Worm (Caenorhabditis elegans) whole organism, mixed stage, embryonic: Measurements from ENCODE around the gene K09H11.4.

Experiments used
- elt-1 ChIP-seq: sonication (generic microtip); optimal IDR thresholded peaks from 2 replicates; lab custom pipeline; 2017; ENCODE audit warnings: missing genetic modification characterization, mild to moderate bottlenecking, missing compliant biosample characterization, antibody characterized with exemption, moderate library complexity, borderline replicate concordance; ENCODE audit not compliant: insufficient read depth
- hlh-1 ChIP-seq: fragments of 150-350 bp; optimal IDR thresholded peaks from 2 replicates; lab custom pipeline; 2014; ENCODE audit warnings: missing biosample characterization, missing genetic modification reagents, missing genetic modification characterization
- lin-13 ChIP-seq: fragments of 150-350 bp; optimal IDR thresholded peaks from 2 replicates; lab custom pipeline; 2014; ENCODE audit warnings: missing biosample characterization, missing genetic modification characterization
- nhr-2 ChIP-seq: fragments of 150-350 bp; optimal IDR thresholded peaks from 2 replicates; lab custom pipeline; 2014; ENCODE audit warnings: missing biosample characterization, missing genetic modification characterization
- nhr-76 ChIP-seq: sonication (generic microtip); optimal IDR thresholded peaks from 2 replicates; lab custom pipeline; 2017; ENCODE audit warnings: missing biosample characterization, missing genetic modification characterization
- pha-4 ChIP-seq: fragments of 150-350 bp; optimal IDR thresholded peaks from 2 replicates; lab custom pipeline; 2018; ENCODE audit warnings: missing biosample characterization, missing genetic modification reagents, missing genetic modification characterization
- snpc-4 ChIP-seq: fragments of 150-350 bp; optimal IDR thresholded peaks from 2 replicates; lab custom pipeline; 2014; ENCODE audit warnings: missing biosample characterization, missing genetic modification characterization
- sptf-1 ChIP-seq: sonication (generic microtip); optimal IDR thresholded peaks from 2 replicates; lab custom pipeline; 2017; ENCODE audit warnings: mild to moderate bottlenecking, missing genetic modification characterization, moderate library complexity, missing compliant biosample characterization
- unc-39 ChIP-seq: fragments of 150-350 bp; optimal IDR thresholded peaks from 2 replicates; lab custom pipeline; 2014; ENCODE audit warnings: missing biosample characterization, missing genetic modification characterization
- unc-62 ChIP-seq: fragments of 150-350 bp; optimal IDR thresholded peaks from 2 replicates; lab custom pipeline; 2014; ENCODE audit warnings: missing biosample characterization, missing genetic modification reagents, missing genetic modification characterization
- zip-8 ChIP-seq: fragments of 150-350 bp; optimal IDR thresholded peaks from 2 replicates; lab custom pipeline; 2014; ENCODE audit warnings: missing biosample characterization, missing genetic modification characterization
- ztf-11 ChIP-seq: fragments of 150-350 bp; optimal IDR thresholded peaks from 2 replicates; lab custom pipeline; 2014; ENCODE audit warnings: missing biosample characterization, missing genetic modification characterization

DNA sequence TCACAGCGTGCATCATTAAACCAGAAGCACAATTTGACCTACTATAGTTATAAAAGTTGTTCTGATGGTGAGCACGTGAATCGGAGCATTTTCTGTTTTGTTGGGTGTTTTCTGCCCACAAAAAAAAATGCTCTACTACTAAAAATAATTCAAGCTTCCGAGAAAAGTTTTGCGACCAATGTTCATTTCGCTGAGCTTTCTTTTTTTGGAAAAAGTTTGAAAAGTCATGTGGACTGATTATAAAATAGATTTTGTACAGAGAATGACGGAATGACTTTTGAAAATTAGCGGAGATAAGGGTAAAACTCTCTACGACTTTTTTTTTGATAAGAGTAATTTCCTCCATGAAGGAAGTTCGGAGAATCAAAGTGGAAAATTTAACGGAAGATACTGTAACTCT, 43.1 kb upstream of the K09H11.4 start:
- no peak for TF ChIP-seq nhr-76
- no peak for TF ChIP-seq pha-4 (tag; lab: Kevin White, UChicago)
- TF ChIP-seq unc-39 (tag; lab: Kevin White, UChicago) = no peak
- TF ChIP-seq ztf-11 = no peak
- TF ChIP-seq snpc-4 = no peak
- TF ChIP-seq elt-1 (tag; lab: Kevin White, UChicago) = no peak
- no peak for TF ChIP-seq zip-8 (tag; lab: Kevin White, UChicago)
- TF ChIP-seq lin-13 = no peak
- TF ChIP-seq hlh-1 = no peak
- TF ChIP-seq sptf-1 = no peak
- no peak for TF ChIP-seq unc-62
- TF ChIP-seq nhr-2 (tag; lab: Kevin White, UChicago) = no peak
